Fruit fly (Drosophila melanogaster) whole organism, adult: Measurements from ENCODE around the gene CG11586.

Source experiments
- CG11617 ChIP-seq: fragments of 200-800 bp; sonication (Bioruptor generic); optimal IDR thresholded peaks from 2 replicates; lab custom pipeline; 2017; ENCODE audit warnings: mild to moderate bottlenecking, missing biosample characterization, missing genetic modification reagents, missing genetic modification characterization
- CG12768 ChIP-seq: fragments of 200-800 bp; sonication (Bioruptor generic); optimal IDR thresholded peaks from 2 replicates; lab custom pipeline; 2017; ENCODE audit warnings: missing biosample characterization, missing genetic modification characterization, mild to moderate bottlenecking, moderate library complexity, missing genetic modification reagents
- CG14711 ChIP-seq: fragments of 200-800 bp; sonication (Bioruptor generic); optimal IDR thresholded peaks from 2 replicates; lab custom pipeline; 2018; ENCODE audit warnings: missing biosample characterization, mild to moderate bottlenecking, missing genetic modification characterization, moderate library complexity
- CG1620 ChIP-seq: fragments of 200-800 bp; sonication (Bioruptor generic); optimal IDR thresholded peaks from 2 replicates; lab custom pipeline; 2016; ENCODE audit warnings: missing biosample characterization, missing genetic modification characterization
- CG33017 ChIP-seq: fragments of 200-800 bp; sonication (Bioruptor generic); optimal IDR thresholded peaks from 2 replicates; lab custom pipeline; 2018; ENCODE audit warnings: missing biosample characterization, mild to moderate bottlenecking, missing genetic modification characterization, moderate library complexity
- CG5204 ChIP-seq: fragments of 200-800 bp; sonication (Bioruptor generic); optimal IDR thresholded peaks from 2 replicates; lab custom pipeline; 2016; ENCODE audit warnings: missing biosample characterization, missing genetic modification characterization
- CG7045 ChIP-seq: fragments of 200-800 bp; sonication (Bioruptor generic); optimal IDR thresholded peaks from 2 replicates; lab custom pipeline; 2017; ENCODE audit warnings: missing biosample characterization, mild to moderate bottlenecking, missing genetic modification characterization
- CG7101 ChIP-seq: fragments of 200-800 bp; sonication (Bioruptor generic); optimal IDR thresholded peaks from 2 replicates; lab custom pipeline; 2018; ENCODE audit warnings: missing biosample characterization, mild to moderate bottlenecking, missing genetic modification characterization, moderate library complexity
- Clk ChIP-seq: fragments of 200-800 bp; sonication (Bioruptor generic); optimal IDR thresholded peaks from 2 replicates; lab custom pipeline; 2017; ENCODE audit warnings: missing biosample characterization, missing genetic modification characterization
- Crg-1 ChIP-seq: fragments of 200-800 bp; sonication (Bioruptor generic); optimal IDR thresholded peaks from 2 replicates; lab custom pipeline; 2016; ENCODE audit warnings: missing biosample characterization, missing genetic modification characterization
- Hr96 ChIP-seq: fragments of 200-800 bp; sonication (Bioruptor generic); optimal IDR thresholded peaks from 2 replicates; lab custom pipeline; 2016; ENCODE audit warnings: missing biosample characterization, missing genetic modification characterization
- Mnt ChIP-seq: fragments of 200-800 bp; sonication (Bioruptor generic); optimal IDR thresholded peaks from 2 replicates; lab custom pipeline; 2016; ENCODE audit warnings: missing biosample characterization, mild to moderate bottlenecking, missing genetic modification characterization
- bab1 ChIP-seq: fragments of 200-800 bp; sonication (Bioruptor generic); optimal IDR thresholded peaks from 3 replicates; lab custom pipeline; 2019; ENCODE audit warnings: missing biosample characterization, mild to moderate bottlenecking, missing genetic modification characterization, moderate library complexity
- cic ChIP-seq: fragments of 200-800 bp; sonication (Bioruptor generic); optimal IDR thresholded peaks from 2 replicates; lab custom pipeline; 2017; ENCODE audit warnings: missing biosample characterization, mild to moderate bottlenecking, missing genetic modification characterization, moderate library complexity
- cnc ChIP-seq, 2 experiments: fragments of >200 bp; optimal IDR thresholded peaks; 2 replicates each; lab custom pipeline; 2017
- kay ChIP-seq: fragments of 200-800 bp; sonication (Bioruptor generic); peaks from one replicate; lab custom pipeline; 2016; ENCODE audit warnings: missing biosample characterization, missing genetic modification characterization, borderline replicate concordance
- pad ChIP-seq: fragments of 200-800 bp; sonication (Bioruptor generic); optimal IDR thresholded peaks from 3 replicates; lab custom pipeline; 2017; ENCODE audit warnings: missing biosample characterization, missing genetic modification characterization, mild to moderate bottlenecking, moderate library complexity, missing genetic modification reagents
- tj ChIP-seq: fragments of 200-800 bp; sonication (Bioruptor generic); optimal IDR thresholded peaks from 3 replicates; lab custom pipeline; 2017; ENCODE audit warnings: missing biosample characterization, mild to moderate bottlenecking, missing genetic modification characterization, moderate library complexity
- toe ChIP-seq: fragments of 200-800 bp; sonication (Bioruptor generic); optimal IDR thresholded peaks from 2 replicates; lab custom pipeline; 2016; ENCODE audit warnings: missing biosample characterization, missing genetic modification characterization

Gene CG11586

DNA sequence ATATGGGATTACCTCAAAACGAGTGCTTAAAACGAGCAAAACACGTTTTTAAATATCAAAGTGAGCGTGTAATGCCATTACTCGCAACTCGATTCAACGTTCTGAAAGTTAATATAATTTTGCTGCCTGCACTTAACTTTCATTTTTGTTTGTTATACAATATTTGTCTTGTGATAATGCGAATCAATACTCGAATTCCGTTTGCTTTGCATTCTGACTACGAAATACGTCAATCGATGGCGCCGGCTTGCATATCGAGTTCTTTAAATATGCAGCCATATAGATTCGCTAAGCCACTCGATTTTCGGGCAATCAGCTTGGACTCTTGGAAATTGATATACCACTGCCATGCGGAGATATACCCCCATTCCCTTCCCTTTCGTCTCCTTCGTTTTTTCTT lies 41.6 kb downstream of the CG11586 start:
- TF ChIP-seq tj (peak; percentile 71), Hr96 (GFP tag; lab: Kevin White, UChicago) (no peak), cnc (optimal IDR thresholded peaks at IDR 0.05; lab: Kevin White, UChicago) (no peak)

DNA sequence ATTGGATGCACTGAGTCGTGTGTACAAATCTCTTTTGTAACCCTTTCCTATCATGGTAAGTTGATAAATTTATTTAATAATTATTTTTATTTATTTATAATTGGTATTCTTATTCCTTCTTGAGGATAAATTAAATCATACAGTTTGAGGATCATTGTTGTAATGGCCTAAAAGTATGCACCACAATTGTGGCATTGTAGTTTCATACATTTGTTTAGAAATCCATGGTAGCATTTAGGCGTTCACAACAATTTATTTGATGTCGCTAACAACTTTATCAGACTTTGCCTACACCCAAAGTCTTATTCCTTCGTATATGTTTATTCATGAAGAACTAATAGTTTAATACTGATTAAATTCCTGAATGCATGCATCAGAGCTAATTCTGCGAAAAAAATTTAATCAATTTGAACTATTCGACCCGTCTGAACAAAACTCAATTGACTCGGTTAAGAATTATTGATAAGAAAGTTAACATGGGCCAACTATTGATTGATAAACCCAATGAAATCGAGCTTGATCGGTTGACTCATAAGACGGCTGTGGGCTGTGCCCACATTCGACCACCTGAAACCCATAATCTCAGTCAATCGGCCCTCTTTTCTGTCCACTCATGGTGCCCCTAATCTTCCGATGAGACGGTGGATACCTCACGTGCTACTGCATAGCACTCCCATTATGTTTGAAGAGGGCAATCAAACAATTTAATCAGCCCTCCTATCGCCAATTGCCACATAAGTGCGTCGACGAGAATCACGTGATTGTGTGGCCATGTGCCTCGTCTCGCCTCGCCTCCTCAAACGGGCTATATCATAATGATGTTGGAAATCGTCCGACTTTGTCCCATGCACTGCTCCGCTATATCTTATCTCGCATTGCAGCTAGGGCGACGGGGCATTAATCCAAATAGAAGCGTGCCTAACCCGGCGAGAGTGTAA lies 42.7 kb downstream of the CG11586 start:
- peak; percentile 59 for TF ChIP-seq cic (GFP tag; lab: Kevin White, UChicago)
- TF ChIP-seq CG12768 (GFP tag; lab: Kevin White, UChicago), result peak; percentile 23
- peak in 1 of 2 experiments; percentile 47 for TF ChIP-seq cnc (optimal IDR thresholded peaks at IDR 0.05; lab: Kevin White, UChicago)
- TF ChIP-seq kay (GFP tag; lab: Kevin White, UChicago), result peak; percentile 73
- no peak for TF ChIP-seq CG7101
- TF ChIP-seq CG33017 (tag; lab: Kevin White, UChicago), result peak; percentile 8
- TF ChIP-seq CG5204 (GFP tag; lab: Kevin White, UChicago), result no peak
- TF ChIP-seq Mnt (GFP tag; lab: Kevin White, UChicago), result no peak

DNA sequence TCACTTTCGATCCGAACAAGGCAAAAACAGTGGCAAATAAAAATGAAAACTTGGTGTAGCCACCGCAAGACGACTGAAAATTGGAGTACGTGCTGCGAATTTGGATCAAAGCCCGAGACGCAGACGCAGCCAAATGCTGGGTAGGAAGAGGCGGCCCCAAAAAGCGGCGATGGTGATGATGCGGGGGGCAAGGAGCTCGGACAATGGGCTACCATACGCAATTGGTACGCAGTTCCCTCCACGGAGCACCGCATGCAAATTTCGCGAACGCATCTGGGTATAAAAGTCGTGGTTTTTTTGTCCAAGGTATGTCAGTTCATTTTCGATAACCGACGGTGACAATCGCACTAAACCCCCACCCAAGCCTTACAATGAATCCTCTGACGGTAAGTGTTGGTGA lies 47.2 kb downstream of the CG11586 start, which contains the start of gene Cpr64Ad:
Gene Cpr64Ad, plus strand, starts transcription at position 301 of the 400 bp plus-strand sequence.
- TF ChIP-seq toe (GFP tag; lab: Kevin White, UChicago) (no peak), CG12768 (GFP tag; lab: Kevin White, UChicago) (no peak)

DNA sequence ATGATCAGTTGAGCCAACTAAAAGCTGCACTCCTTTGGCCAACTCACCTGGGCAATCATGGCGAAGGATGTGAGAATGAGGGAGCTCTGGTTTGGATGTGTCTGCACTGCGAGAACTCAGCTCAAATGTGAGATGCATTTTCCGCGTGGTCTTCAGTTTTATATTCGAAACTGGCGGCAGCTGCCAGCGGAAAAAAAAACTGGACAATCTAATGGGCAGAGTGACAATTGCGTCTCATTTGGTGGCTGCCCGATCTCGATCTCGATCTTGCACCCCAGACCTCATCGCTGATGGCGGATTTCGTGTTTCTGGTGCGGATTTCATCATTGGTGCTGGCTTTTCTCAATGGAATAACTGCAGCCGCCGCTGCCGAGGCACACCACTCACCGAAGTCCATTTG lies 49.5 kb downstream of the CG11586 start, which contains the start of gene Cpr64Ac:
Gene Cpr64Ac, minus strand, starts transcription at position 101 of the 400 bp plus-strand sequence.
- no peak for TF ChIP-seq Clk (GFP tag; lab: Kevin White, UChicago)
- TF ChIP-seq toe (GFP tag; lab: Kevin White, UChicago), result no peak
- TF ChIP-seq Mnt (GFP tag; lab: Kevin White, UChicago), result no peak
- TF ChIP-seq CG1620 (GFP tag; lab: Kevin White, UChicago), result no peak
- TF ChIP-seq CG33017 (tag; lab: Kevin White, UChicago), result no peak
- TF ChIP-seq Hr96 (GFP tag; lab: Kevin White, UChicago), result no peak
- no peak for TF ChIP-seq cic (GFP tag; lab: Kevin White, UChicago)
- no peak for TF ChIP-seq CG12768 (GFP tag; lab: Kevin White, UChicago)
- no peak for TF ChIP-seq CG14711 (tag; lab: Kevin White, UChicago)
- no peak for TF ChIP-seq CG7101
- no peak for TF ChIP-seq Crg-1 (GFP tag; lab: Kevin White, UChicago)
- TF ChIP-seq cnc (optimal IDR thresholded peaks at IDR 0.05; lab: Kevin White, UChicago), result no peak
- no peak for TF ChIP-seq CG11617 (GFP tag; lab: Kevin White, UChicago)
- TF ChIP-seq CG5204 (GFP tag; lab: Kevin White, UChicago), result no peak
- no peak for TF ChIP-seq tj
- no peak for TF ChIP-seq pad (GFP tag; lab: Kevin White, UChicago)
- no peak for TF ChIP-seq bab1
- TF ChIP-seq CG7045 (GFP tag; lab: Kevin White, UChicago), result no peak

DNA sequence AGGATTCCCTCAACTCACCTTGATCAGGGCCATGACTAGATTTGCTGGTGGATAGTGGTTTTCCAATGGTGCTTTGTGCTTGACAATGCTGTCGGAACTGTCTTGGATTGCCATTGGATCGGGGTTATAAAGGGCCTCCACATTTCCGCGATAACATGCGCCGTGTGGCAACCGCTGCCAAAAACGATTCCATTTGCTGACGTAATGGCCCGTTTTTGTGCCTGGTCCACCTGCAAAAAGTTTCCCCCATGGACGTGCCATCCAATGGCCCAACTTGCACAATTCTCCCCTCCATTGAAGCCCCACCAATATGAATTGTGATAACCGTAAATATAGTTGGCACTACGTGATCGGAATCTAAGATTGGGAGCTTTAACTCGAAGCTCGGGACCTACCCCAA lies 50.8 kb downstream of the CG11586 start, which contains the start of gene Cpr64Ab:
Gene Cpr64Ab, minus strand, starts transcription at position 101 of the 400 bp plus-strand sequence.
- TF ChIP-seq cic (GFP tag; lab: Kevin White, UChicago) (no peak), cnc (optimal IDR thresholded peaks at IDR 0.05; lab: Kevin White, UChicago) (no peak), toe (GFP tag; lab: Kevin White, UChicago) (no peak), CG7045 (GFP tag; lab: Kevin White, UChicago) (no peak), Mnt (GFP tag; lab: Kevin White, UChicago) (no peak), CG5204 (GFP tag; lab: Kevin White, UChicago) (no peak)
